Fruit fly (Drosophila melanogaster) whole organism, prepupa: ENCODE results near the gene CG13692.

Experiments
- CG15336 ChIP-seq: fragments of 200-800 bp; sonication (Bioruptor generic); IDR thresholded peaks from 2 replicates; pipeline ENCODE4 v1.3.6; 2022; ENCODE audit warnings: missing biosample characterization, missing genetic modification characterization
- CG16779 ChIP-seq: fragments of 200-800 bp; sonication (Bioruptor generic); optimal IDR thresholded peaks from 3 replicates; lab custom pipeline; 2017; ENCODE audit warnings: missing biosample characterization, mild to moderate bottlenecking, missing genetic modification characterization
- CG3032 ChIP-seq: fragments of 200-800 bp; optimal IDR thresholded peaks from 2 replicates; lab custom pipeline; 2019; ENCODE audit warnings: missing biosample characterization, mild to moderate bottlenecking, missing genetic modification characterization, moderate library complexity
- CG32006 ChIP-seq: fragments of 200-800 bp; sonication (Bioruptor generic); optimal IDR thresholded peaks from 3 replicates; lab custom pipeline; 2017; ENCODE audit warnings: missing biosample characterization, mild to moderate bottlenecking, missing genetic modification characterization
- CG6163 ChIP-seq: fragments of 200-800 bp; sonication (Bioruptor generic); IDR thresholded peaks from 3 replicates; pipeline ENCODE4 v1.3.6; 2022; ENCODE audit warnings: missing biosample characterization, missing genetic modification characterization
- Eip78C ChIP-seq: fragments of 200-800 bp; sonication (Bioruptor generic); peaks from one replicate; lab custom pipeline; 2016; ENCODE audit warnings: missing biosample characterization, missing genetic modification characterization
- Ets21C ChIP-seq: fragments of 200-800 bp; sonication (Bioruptor generic); optimal IDR thresholded peaks from 3 replicates; lab custom pipeline; 2016; ENCODE audit warnings: missing biosample characterization, missing genetic modification characterization
- Hr38 ChIP-seq: sonication (Bioruptor generic); optimal IDR thresholded peaks from 2 replicates; lab custom pipeline; 2016; ENCODE audit warnings: missing biosample characterization, missing genetic modification characterization
- Smox ChIP-seq: fragments of 200-800 bp; sonication (Bioruptor generic); optimal IDR thresholded peaks from 3 replicates; lab custom pipeline; 2016; ENCODE audit warnings: missing biosample characterization, missing genetic modification characterization
- dsx ChIP-seq: fragments of 200-800 bp; optimal IDR thresholded peaks from 3 replicates; lab custom pipeline; 2019; ENCODE audit warnings: missing biosample characterization, mild to moderate bottlenecking, missing genetic modification characterization, moderate library complexity; ENCODE audit not compliant: poor library complexity, severe bottlenecking
- fkh ChIP-seq: fragments of 200-800 bp; sonication (Bioruptor generic); optimal IDR thresholded peaks from 3 replicates; lab custom pipeline; 2017; ENCODE audit warnings: missing biosample characterization, mild to moderate bottlenecking, missing genetic modification characterization, moderate library complexity
- net ChIP-seq: fragments of 200-800 bp; sonication (Bioruptor generic); optimal IDR thresholded peaks from 3 replicates; lab custom pipeline; 2016; ENCODE audit warnings: missing biosample characterization, missing genetic modification characterization
- svp ChIP-seq: fragments of 200-800 bp; sonication (Bioruptor generic); peaks from one replicate; lab custom pipeline; 2016; ENCODE audit warnings: missing biosample characterization, missing genetic modification characterization
- vri ChIP-seq: fragments of 200-800 bp; sonication (Bioruptor generic); optimal IDR thresholded peaks from 3 replicates; lab custom pipeline; 2016; ENCODE audit warnings: missing biosample characterization, mild to moderate bottlenecking, missing genetic modification characterization

- TF ChIP-seq CG3032 (tag; lab: Kevin White, UChicago) (no peak), CG32006 (GFP tag; lab: Kevin White, UChicago) (no peak), dsx (GFP tag; lab: Kevin White, UChicago) (no peak), vri (GFP tag; lab: Kevin White, UChicago) (peak; percentile 48), Smox (GFP tag; lab: Kevin White, UChicago) (no peak), svp (GFP tag; lab: Kevin White, UChicago) (peak; percentile 64), CG16779 (no peak), net (no peak), CG6163 (no peak), Ets21C (GFP tag; lab: Kevin White, UChicago) (no peak), CG15336 (GFP tag; lab: Robert Waterston, UW) (no peak), Hr38 (no peak), fkh (GFP tag; lab: Kevin White, UChicago) (no peak), Eip78C (peak; percentile 3)
Measured at dm6 chr2L:432119-432518, 10.5 kb downstream of the CG13692 start.
